Fruit fly (Drosophila melanogaster): Measurements from ENCODE around the gene Pino.

dm6 chr2L:1142730-1143281, 14.1 kb upstream of the Pino start, which contains the start of gene MFS3:
- TF ChIP-seq psq (optimal IDR thresholded peaks at IDR 0.05): no peak
- no peak for TF ChIP-seq usp (GFP tag; optimal IDR thresholded peaks at IDR 0.05)
- no peak for TF ChIP-seq EcR (GFP tag; optimal IDR thresholded peaks at IDR 0.05)
- TF ChIP-seq CG8478 (optimal IDR thresholded peaks at IDR 0.05): no peak
- TF ChIP-seq pan (optimal IDR thresholded peaks at IDR 0.05): no peak
- peak; percentile 18 for TF ChIP-seq Dll (optimal IDR thresholded peaks at IDR 0.05)
